Fruit fly (Drosophila melanogaster) whole organism, prepupa: ENCODE data around the gene arg.
A peak's percentile ranks its signal among the peaks of the same experiment; 100 is the strongest.

Source experiments
- Blimp-1 ChIP-seq: fragments of 200-800 bp; sonication (Bioruptor generic); optimal IDR thresholded peaks from 3 replicates; lab custom pipeline; 2017; ENCODE audit warnings: missing biosample characterization, missing genetic modification characterization, mild to moderate bottlenecking, moderate library complexity, missing genetic modification reagents
- CG10631 ChIP-seq: fragments of 200-800 bp; sonication (Bioruptor generic); optimal IDR thresholded peaks from 2 replicates; lab custom pipeline; 2016; ENCODE audit warnings: missing biosample characterization, missing genetic modification characterization
- CG11294 ChIP-seq: fragments of 200-800 bp; sonication (Bioruptor generic); IDR thresholded peaks from 2 replicates; pipeline ENCODE4 v1.3.6; 2022; ENCODE audit warnings: missing biosample characterization, missing genetic modification characterization
- CG11762 ChIP-seq: fragments of 200-800 bp; sonication (Bioruptor generic); optimal IDR thresholded peaks from 3 replicates; lab custom pipeline; 2016; ENCODE audit warnings: missing biosample characterization, missing genetic modification characterization; ENCODE audit not compliant: insufficient read depth
- CG15336 ChIP-seq: fragments of 200-800 bp; sonication (Bioruptor generic); IDR thresholded peaks from 2 replicates; pipeline ENCODE4 v1.3.6; 2022; ENCODE audit warnings: missing biosample characterization, missing genetic modification characterization
- CG1621 ChIP-seq: fragments of 200-800 bp; sonication (Bioruptor generic); optimal IDR thresholded peaks from 3 replicates; lab custom pipeline; 2018; ENCODE audit warnings: missing biosample characterization, mild to moderate bottlenecking, missing genetic modification characterization
- CG16779 ChIP-seq: fragments of 200-800 bp; sonication (Bioruptor generic); optimal IDR thresholded peaks from 3 replicates; lab custom pipeline; 2017; ENCODE audit warnings: missing biosample characterization, mild to moderate bottlenecking, missing genetic modification characterization
- CG3032 ChIP-seq: fragments of 200-800 bp; optimal IDR thresholded peaks from 2 replicates; lab custom pipeline; 2019; ENCODE audit warnings: missing biosample characterization, mild to moderate bottlenecking, missing genetic modification characterization, moderate library complexity
- CG31627 ChIP-seq: fragments of 200-800 bp; sonication (Bioruptor generic); optimal IDR thresholded peaks from 3 replicates; lab custom pipeline; 2016; ENCODE audit warnings: missing biosample characterization, missing genetic modification characterization
- CG32006 ChIP-seq: fragments of 200-800 bp; sonication (Bioruptor generic); optimal IDR thresholded peaks from 3 replicates; lab custom pipeline; 2017; ENCODE audit warnings: missing biosample characterization, mild to moderate bottlenecking, missing genetic modification characterization
- CG34406 ChIP-seq: fragments of 200-800 bp; sonication (Bioruptor generic); optimal IDR thresholded peaks from 3 replicates; lab custom pipeline; 2016; ENCODE audit warnings: missing biosample characterization, missing genetic modification characterization
- CG3919 ChIP-seq: fragments of 200-800 bp; sonication (Bioruptor generic); optimal IDR thresholded peaks from 3 replicates; lab custom pipeline; 2016; ENCODE audit warnings: missing biosample characterization, missing genetic modification characterization
- CG4318 ChIP-seq: fragments of 200-800 bp; sonication (Bioruptor generic); optimal IDR thresholded peaks from 3 replicates; lab custom pipeline; 2017; ENCODE audit warnings: missing biosample characterization, mild to moderate bottlenecking, missing genetic modification characterization
- CG6163 ChIP-seq: fragments of 200-800 bp; sonication (Bioruptor generic); IDR thresholded peaks from 3 replicates; pipeline ENCODE4 v1.3.6; 2022; ENCODE audit warnings: missing biosample characterization, missing genetic modification characterization
- CG6276 ChIP-seq: fragments of 200-800 bp; sonication (Bioruptor generic); optimal IDR thresholded peaks from 2 replicates; lab custom pipeline; 2017; ENCODE audit warnings: missing biosample characterization, mild to moderate bottlenecking, missing genetic modification characterization
- CG6792 ChIP-seq: fragments of 200-800 bp; sonication (Bioruptor generic); optimal IDR thresholded peaks from 3 replicates; lab custom pipeline; 2016; ENCODE audit warnings: missing biosample characterization, missing genetic modification characterization
- CG6808 ChIP-seq: fragments of 200-800 bp; sonication (Bioruptor generic); optimal IDR thresholded peaks from 3 replicates; lab custom pipeline; 2017; ENCODE audit warnings: missing biosample characterization, missing genetic modification characterization, mild to moderate bottlenecking, moderate library complexity, missing genetic modification reagents
- CG6854 ChIP-seq: fragments of 200-800 bp; sonication (Bioruptor generic); optimal IDR thresholded peaks from 2 replicates; lab custom pipeline; 2017; ENCODE audit warnings: missing biosample characterization, mild to moderate bottlenecking, missing genetic modification characterization
- CG7368 ChIP-seq: fragments of 200-800 bp; sonication (Bioruptor generic); optimal IDR thresholded peaks from 3 replicates; lab custom pipeline; 2016; ENCODE audit warnings: missing biosample characterization, missing genetic modification characterization
- CG8319 ChIP-seq: fragments of 200-800 bp; sonication (Bioruptor generic); optimal IDR thresholded peaks from 3 replicates; lab custom pipeline; 2016; ENCODE audit warnings: missing biosample characterization, missing genetic modification characterization
- CG9139 ChIP-seq: fragments of 200-800 bp; sonication (Bioruptor generic); optimal IDR thresholded peaks from 3 replicates; lab custom pipeline; 2017; ENCODE audit warnings: missing biosample characterization, mild to moderate bottlenecking, missing genetic modification characterization
- Eip75B ChIP-seq: fragments of 200-800 bp; sonication (Bioruptor generic); optimal IDR thresholded peaks from 3 replicates; lab custom pipeline; 2016; ENCODE audit warnings: missing biosample characterization, missing genetic modification characterization
- Eip78C ChIP-seq: fragments of 200-800 bp; sonication (Bioruptor generic); peaks from one replicate; lab custom pipeline; 2016; ENCODE audit warnings: missing biosample characterization, missing genetic modification characterization
- Eip93F ChIP-seq: fragments of 200-800 bp; sonication (Bioruptor generic); optimal IDR thresholded peaks from 2 replicates; lab custom pipeline; 2016; ENCODE audit warnings: missing biosample characterization, mild to moderate bottlenecking, missing genetic modification characterization
- Ets21C ChIP-seq: fragments of 200-800 bp; sonication (Bioruptor generic); optimal IDR thresholded peaks from 3 replicates; lab custom pipeline; 2016; ENCODE audit warnings: missing biosample characterization, missing genetic modification characterization
- Ets96B ChIP-seq: fragments of 200-800 bp; optimal IDR thresholded peaks from 2 replicates; lab custom pipeline; 2019; ENCODE audit warnings: missing biosample characterization, mild to moderate bottlenecking, missing genetic modification characterization, moderate library complexity
- Gug ChIP-seq: fragments of 200-800 bp; sonication (Bioruptor generic); IDR thresholded peaks from 2 replicates; pipeline ENCODE4 v1.3.6; 2022; ENCODE audit warnings: missing biosample characterization, missing genetic modification characterization
- Hr38 ChIP-seq: sonication (Bioruptor generic); optimal IDR thresholded peaks from 2 replicates; lab custom pipeline; 2016; ENCODE audit warnings: missing biosample characterization, missing genetic modification characterization
- Hr39 ChIP-seq: fragments of 200-800 bp; sonication (Bioruptor generic); optimal IDR thresholded peaks from 2 replicates; lab custom pipeline; 2016; ENCODE audit warnings: missing biosample characterization, missing genetic modification characterization
- Hr4 ChIP-seq: fragments of 200-800 bp; sonication (Bioruptor generic); optimal IDR thresholded peaks from 3 replicates; lab custom pipeline; 2016; ENCODE audit warnings: missing biosample characterization, missing genetic modification characterization
- Lpt ChIP-seq: fragments of 200-800 bp; sonication (Bioruptor generic); optimal IDR thresholded peaks from 3 replicates; lab custom pipeline; 2016; ENCODE audit warnings: missing biosample characterization, missing genetic modification characterization
- OdsH ChIP-seq: fragments of 200-800 bp; sonication (Bioruptor generic); optimal IDR thresholded peaks from 3 replicates; lab custom pipeline; 2016; ENCODE audit warnings: missing biosample characterization, missing genetic modification characterization
- Smox ChIP-seq: fragments of 200-800 bp; sonication (Bioruptor generic); optimal IDR thresholded peaks from 3 replicates; lab custom pipeline; 2016; ENCODE audit warnings: missing biosample characterization, missing genetic modification characterization
- Sox102F ChIP-seq: fragments of 200-800 bp; sonication (Bioruptor generic); optimal IDR thresholded peaks from 2 replicates; lab custom pipeline; 2016; ENCODE audit warnings: missing biosample characterization, mild to moderate bottlenecking, missing genetic modification characterization
- Sox15 ChIP-seq: fragments of 200-800 bp; sonication (Bioruptor generic); optimal IDR thresholded peaks from 3 replicates; lab custom pipeline; 2016; ENCODE audit warnings: missing biosample characterization, missing genetic modification characterization
- acj6 ChIP-seq: fragments of 200-800 bp; sonication (Bioruptor generic); optimal IDR thresholded peaks from 3 replicates; lab custom pipeline; 2016; ENCODE audit warnings: missing biosample characterization, missing genetic modification characterization
- cyc ChIP-seq: fragments of 200-800 bp; sonication (Bioruptor generic); optimal IDR thresholded peaks from 3 replicates; lab custom pipeline; 2016; ENCODE audit warnings: missing biosample characterization, missing genetic modification characterization
- eg ChIP-seq: fragments of 200-800 bp; sonication (Bioruptor generic); IDR thresholded peaks from 3 replicates; pipeline ENCODE4 v1.3.6; 2022; ENCODE audit warnings: missing biosample characterization, missing genetic modification characterization
- fd59A ChIP-seq: fragments of 200-800 bp; sonication (Bioruptor generic); optimal IDR thresholded peaks from 2 replicates; lab custom pipeline; 2017; ENCODE audit warnings: missing biosample characterization, mild to moderate bottlenecking, missing genetic modification characterization, missing genetic modification reagents
- fd85E ChIP-seq: fragments of 200-800 bp; sonication (Bioruptor generic); optimal IDR thresholded peaks from 3 replicates; lab custom pipeline; 2016; ENCODE audit warnings: missing biosample characterization, missing genetic modification characterization
- fkh ChIP-seq: fragments of 200-800 bp; sonication (Bioruptor generic); optimal IDR thresholded peaks from 3 replicates; lab custom pipeline; 2017; ENCODE audit warnings: missing biosample characterization, mild to moderate bottlenecking, missing genetic modification characterization, moderate library complexity
- lz ChIP-seq: fragments of 200-800 bp; sonication (Bioruptor generic); optimal IDR thresholded peaks from 3 replicates; lab custom pipeline; 2016; ENCODE audit warnings: missing biosample characterization, missing genetic modification characterization
- net ChIP-seq: fragments of 200-800 bp; sonication (Bioruptor generic); optimal IDR thresholded peaks from 3 replicates; lab custom pipeline; 2016; ENCODE audit warnings: missing biosample characterization, missing genetic modification characterization
- spab ChIP-seq: fragments of 200-800 bp; sonication (Bioruptor generic); optimal IDR thresholded peaks from 2 replicates; lab custom pipeline; 2017; ENCODE audit warnings: missing biosample characterization, mild to moderate bottlenecking, missing genetic modification characterization, missing genetic modification reagents
- ss ChIP-seq, 2 experiments: fragments of 200-800 bp; sonication (Bioruptor generic); optimal IDR thresholded peaks; 2 replicates in 1 of 2; 3 replicates in 1 of 2; lab custom pipeline; 2017 to 2018; ENCODE audit warnings: mild to moderate bottlenecking in 2 of 2, missing biosample characterization in 2 of 2, missing genetic modification characterization in 2 of 2, moderate library complexity in 1 of 2
- svp ChIP-seq: fragments of 200-800 bp; sonication (Bioruptor generic); peaks from one replicate; lab custom pipeline; 2016; ENCODE audit warnings: missing biosample characterization, missing genetic modification characterization
- topi ChIP-seq: fragments of 200-800 bp; sonication (Bioruptor generic); optimal IDR thresholded peaks from 3 replicates; lab custom pipeline; 2016; ENCODE audit warnings: missing biosample characterization, missing genetic modification characterization
- vri ChIP-seq: fragments of 200-800 bp; sonication (Bioruptor generic); optimal IDR thresholded peaks from 3 replicates; lab custom pipeline; 2016; ENCODE audit warnings: missing biosample characterization, mild to moderate bottlenecking, missing genetic modification characterization

Gene arg

dm6 chrX:498924-499588 lies 10.2 kb upstream of the arg start:
- TF ChIP-seq ss (GFP tag; optimal IDR thresholded peaks at IDR 0.05; lab: Kevin White, UChicago), result no peak
- peak; percentile 82 for TF ChIP-seq svp (GFP tag; lab: Kevin White, UChicago)
- TF ChIP-seq CG31627 (GFP tag; lab: Kevin White, UChicago), result no peak
- no peak for TF ChIP-seq fkh (GFP tag; lab: Kevin White, UChicago)

- TF ChIP-seq cyc (GFP tag; lab: Kevin White, UChicago) (peak; percentile 70), CG3919 (GFP tag; lab: Kevin White, UChicago) (no peak), Lpt (peak; percentile 70), CG6163 (GFP tag; lab: Robert Waterston, UW) (peak; percentile 60; the same call in 2 of the 3 replicates), CG11294 (GFP tag; lab: Robert Waterston, UW) (peak; percentile 71; the same call in 1 of the 2 replicates), CG6792 (peak; percentile 64), lz (peak; percentile 72), net (peak; percentile 83), ss (GFP tag; optimal IDR thresholded peaks at IDR 0.05; lab: Kevin White, UChicago) (peak; percentile 14 to 63), topi (peak; percentile 79), CG7368 (GFP tag; lab: Kevin White, UChicago) (peak; percentile 46), CG16779 (tag; lab: Kevin White, UChicago) (peak; percentile 41), Eip78C (GFP tag; lab: Kevin White, UChicago) (peak; percentile 95), Gug (peak; percentile 59; the same call in 1 of the 2 replicates), fd85E (GFP tag; lab: Kevin White, UChicago) (peak; percentile 3), CG10631 (GFP tag; lab: Kevin White, UChicago) (peak; percentile 51), Eip93F (GFP tag; lab: Kevin White, UChicago) (peak; percentile 4), CG32006 (GFP tag; lab: Kevin White, UChicago) (peak; percentile 90), spab (GFP tag; lab: Kevin White, UChicago) (peak; percentile 50), CG4318 (GFP tag; lab: Kevin White, UChicago) (peak; percentile 82), CG6276 (GFP tag; lab: Kevin White, UChicago) (peak; percentile 86), CG6808 (peak; percentile 71), CG8319 (GFP tag; lab: Kevin White, UChicago) (peak; percentile 50), Eip75B (GFP tag; lab: Kevin White, UChicago) (no peak), svp (GFP tag; lab: Kevin White, UChicago) (peak; percentile 90), CG3032 (peak; percentile 71), Hr4 (peak; percentile 84), fd59A (GFP tag; lab: Kevin White, UChicago) (peak; percentile 62), Hr39 (GFP tag; lab: Kevin White, UChicago) (no peak), CG6854 (GFP tag; lab: Kevin White, UChicago) (peak; percentile 7), Sox15 (GFP tag; lab: Kevin White, UChicago) (peak; percentile 53), Smox (no peak), CG9139 (no peak), CG34406 (peak; percentile 64), CG15336 (GFP tag; lab: Robert Waterston, UW) (peak; percentile 82), fkh (GFP tag; lab: Kevin White, UChicago) (peak; percentile 90), CG11762 (GFP tag; lab: Kevin White, UChicago) (peak; percentile 42), eg (peak; percentile 80), CG1621 (tag; lab: Kevin White, UChicago) (no peak), Ets96B (tag; lab: Kevin White, UChicago) (peak; percentile 72), vri (GFP tag; lab: Kevin White, UChicago) (peak; percentile 65), Sox102F (GFP tag; lab: Kevin White, UChicago) (no peak), OdsH (GFP tag; lab: Kevin White, UChicago) (no peak), Ets21C (GFP tag; lab: Kevin White, UChicago) (peak; percentile 70), acj6 (peak; percentile 68), Hr38 (GFP tag; lab: Kevin White, UChicago) (no peak), Blimp-1 (peak; percentile 34)
Observed at dm6 chrX:499589-500041, 9.6 kb upstream of the arg start.
